Fruit fly (Drosophila melanogaster): ENCODE results near the gene Cf2.

Gene Cf2

DNA sequence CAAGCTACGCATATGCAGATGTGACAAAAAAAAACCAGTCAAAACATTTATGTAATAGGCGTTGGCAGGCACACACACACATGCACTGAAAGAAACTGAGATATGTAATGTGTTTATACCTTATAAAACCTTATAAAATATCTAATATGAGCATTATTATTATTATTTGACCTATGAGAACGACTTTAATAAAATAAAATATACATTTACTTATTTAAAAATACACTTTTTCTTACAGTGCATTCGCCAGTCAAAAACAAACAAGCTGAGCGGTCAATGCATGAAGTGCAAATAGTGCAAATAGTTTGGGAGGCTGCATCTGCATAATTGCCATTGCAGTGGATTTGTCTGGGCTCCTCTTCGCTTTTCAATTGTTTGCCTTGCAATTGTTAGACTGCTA is 25.1 kb upstream of the Cf2 start:
- TF ChIP-seq fd96Ca (GFP tag; IDR thresholded peaks at IDR 0.05) = peak; percentile 62; the same call in 2 of the 3 replicates
- peak; percentile 60 for TF ChIP-seq CG14655 (GFP tag; optimal IDR thresholded peaks at IDR 0.05)
- TF ChIP-seq CG12605 (GFP tag; IDR thresholded peaks at IDR 0.05) = peak; percentile 64; the same call in 1 of the 2 replicates
- TF ChIP-seq CG15710 (tag; optimal IDR thresholded peaks at IDR 0.05) = peak; percentile 20
- peak; percentile 24 for TF ChIP-seq CG9948 (tag; optimal IDR thresholded peaks at IDR 0.05)
- TF ChIP-seq CG10348 (GFP tag; IDR thresholded peaks at IDR 0.05) = 0 out of 2 replicates have a peak, but pooled peaks have one; percentile 23
- peak; percentile 84 for TF ChIP-seq CG4496 (GFP tag; IDR thresholded peaks at IDR 0.05)
- peak; percentile 57 for TF ChIP-seq Pif1B (GFP tag; optimal IDR thresholded peaks at IDR 0.05)
- TF ChIP-seq D1 (tag; optimal IDR thresholded peaks at IDR 0.05) = no peak
- peak; percentile 65; the same call in 1 of the 2 replicates for TF ChIP-seq rn (GFP tag; IDR thresholded peaks at IDR 0.05)
- peak; percentile 83 for TF ChIP-seq Ets98B (GFP tag; IDR thresholded peaks at IDR 0.05)
- TF ChIP-seq CG8301 (tag; optimal IDR thresholded peaks at IDR 0.05) = peak; percentile 22
- TF ChIP-seq CG34367 (tag; optimal IDR thresholded peaks at IDR 0.05) = no peak
- TF ChIP-seq EcR (GFP tag; optimal IDR thresholded peaks at IDR 0.05) = no peak
- peak; percentile 42 for TF ChIP-seq CG8159 (tag; optimal IDR thresholded peaks at IDR 0.05)
- TF ChIP-seq CG32121 (GFP tag; IDR thresholded peaks at IDR 0.05) = peak; percentile 92
- TF ChIP-seq Pif1A (GFP tag; optimal IDR thresholded peaks at IDR 0.05) = peak; percentile 60
- TF ChIP-seq Snoo (tag; optimal IDR thresholded peaks at IDR 0.05) = peak; percentile 47
- TF ChIP-seq CG13204 (GFP tag; optimal IDR thresholded peaks at IDR 0.05) = no peak
- TF ChIP-seq gl (tag; optimal IDR thresholded peaks at IDR 0.05) = no peak
- peak; percentile 24 for TF ChIP-seq CG17806 (tag; optimal IDR thresholded peaks at IDR 0.05)

DNA sequence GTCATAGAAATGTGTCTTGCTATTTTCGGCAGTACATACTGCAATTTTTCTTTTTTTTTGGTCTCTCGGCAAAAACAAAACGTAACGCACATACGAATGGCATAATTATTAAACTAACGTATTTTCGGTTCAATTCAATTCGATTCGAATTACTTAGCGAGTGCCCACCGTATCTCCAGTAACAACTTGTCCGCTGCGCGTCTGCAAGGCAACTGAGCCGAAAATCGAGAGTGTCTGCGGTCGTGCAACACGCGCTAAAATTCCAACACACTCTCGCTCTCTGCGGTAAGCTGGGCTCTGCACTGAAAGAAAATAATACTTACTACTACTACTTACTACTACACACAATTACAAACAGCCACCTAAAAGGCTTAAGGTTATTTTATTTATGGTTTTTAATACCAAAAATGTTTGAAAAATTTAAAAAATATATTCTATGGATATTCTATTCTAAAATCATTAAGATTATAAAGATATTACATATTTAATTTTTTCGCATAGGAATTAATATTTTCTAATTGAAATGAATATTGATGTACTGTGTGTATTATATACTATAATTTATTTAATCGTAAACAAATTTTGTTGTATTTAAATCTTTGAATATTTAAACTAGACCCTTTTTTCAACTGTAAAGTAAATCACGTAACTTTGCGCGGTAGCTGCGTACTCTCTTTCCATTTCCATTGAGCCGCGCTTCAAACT is 23.8 kb upstream of the Cf2 start, which contains the start of gene snsl:
TSS of gene snsl (minus strand) at position 217 of the 705 bp plus-strand sequence.
- TF ChIP-seq Pif1A (GFP tag; optimal IDR thresholded peaks at IDR 0.05) (no peak), CG8301 (tag; optimal IDR thresholded peaks at IDR 0.05) (peak; percentile 21), CG15710 (tag; optimal IDR thresholded peaks at IDR 0.05) (peak; percentile 79), EcR (GFP tag; optimal IDR thresholded peaks at IDR 0.05) (no peak), CG14655 (GFP tag; optimal IDR thresholded peaks at IDR 0.05) (peak; percentile 55), Ets98B (GFP tag; IDR thresholded peaks at IDR 0.05) (peak; percentile 50), CG9948 (tag; optimal IDR thresholded peaks at IDR 0.05) (peak; percentile 77), D1 (tag; optimal IDR thresholded peaks at IDR 0.05) (peak; percentile 23), Snoo (tag; optimal IDR thresholded peaks at IDR 0.05) (peak; percentile 32), CG13204 (GFP tag; optimal IDR thresholded peaks at IDR 0.05) (peak; percentile 68), CG17806 (tag; optimal IDR thresholded peaks at IDR 0.05) (peak; percentile 68), CG34367 (tag; optimal IDR thresholded peaks at IDR 0.05) (peak; percentile 46), Pif1B (GFP tag; optimal IDR thresholded peaks at IDR 0.05) (peak; percentile 33), gl (tag; optimal IDR thresholded peaks at IDR 0.05) (no peak), CG10348 (GFP tag; IDR thresholded peaks at IDR 0.05) (no peak), CG8159 (tag; optimal IDR thresholded peaks at IDR 0.05) (peak; percentile 86), CG12605 (GFP tag; IDR thresholded peaks at IDR 0.05) (no peak), CG32121 (GFP tag; IDR thresholded peaks at IDR 0.05) (peak; percentile 45), fd96Ca (GFP tag; IDR thresholded peaks at IDR 0.05) (peak; percentile 71; the same call in 2 of the 3 replicates), CG4496 (GFP tag; IDR thresholded peaks at IDR 0.05) (peak; percentile 56; the same call in 2 of the 3 replicates), rn (GFP tag; IDR thresholded peaks at IDR 0.05) (no peak)

DNA sequence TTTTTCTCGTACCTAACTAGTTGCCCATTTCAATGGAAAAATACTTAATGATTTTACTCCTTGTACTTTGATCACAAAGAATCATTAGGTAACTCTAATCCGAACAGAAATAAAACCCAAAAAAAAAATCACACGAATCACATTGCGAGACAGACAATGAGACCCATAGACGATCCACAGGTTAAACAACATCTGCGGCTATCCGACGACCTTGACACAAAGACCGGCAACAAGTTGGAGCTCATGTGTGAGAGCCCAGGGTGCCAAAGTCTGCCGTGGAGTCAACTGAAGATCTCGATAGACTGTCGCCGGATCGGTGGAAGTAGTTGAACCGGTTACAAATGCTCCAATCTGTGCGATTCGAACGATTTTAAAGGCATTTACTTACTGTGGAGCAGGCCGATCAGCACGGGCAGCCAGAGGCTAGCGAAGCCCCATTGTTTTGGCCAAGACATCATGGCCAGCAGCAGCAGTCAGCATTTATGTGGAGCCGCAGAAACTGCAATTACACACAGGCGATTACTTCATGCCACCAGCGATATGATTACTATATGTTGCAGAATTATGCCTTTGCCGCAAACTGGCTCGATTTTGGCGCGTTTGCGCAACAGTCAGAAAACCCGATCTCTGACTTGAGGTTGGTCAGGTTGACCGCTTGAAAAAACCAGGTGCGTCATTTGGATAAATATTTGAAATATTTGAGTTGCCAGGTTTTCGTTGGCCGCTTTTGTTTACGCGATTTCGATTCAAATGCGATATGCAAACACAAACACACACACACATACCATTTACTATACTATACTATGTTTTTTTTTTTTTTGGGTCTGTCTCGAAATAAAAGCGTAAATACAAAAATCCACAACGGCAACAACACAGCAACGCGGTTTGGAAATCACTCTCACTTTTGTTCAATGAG is 22.7 kb upstream of the Cf2 start:
- TF ChIP-seq CG8159 (tag; optimal IDR thresholded peaks at IDR 0.05) = no peak
- 0 out of 3 replicates have a peak, but pooled peaks have one; percentile 21 for TF ChIP-seq CG4496 (GFP tag; IDR thresholded peaks at IDR 0.05)
- peak; percentile 38 for TF ChIP-seq EcR (GFP tag; optimal IDR thresholded peaks at IDR 0.05)
- no peak for TF ChIP-seq CG14655 (GFP tag; optimal IDR thresholded peaks at IDR 0.05)
- no peak for TF ChIP-seq CG10348 (GFP tag; IDR thresholded peaks at IDR 0.05)

DNA sequence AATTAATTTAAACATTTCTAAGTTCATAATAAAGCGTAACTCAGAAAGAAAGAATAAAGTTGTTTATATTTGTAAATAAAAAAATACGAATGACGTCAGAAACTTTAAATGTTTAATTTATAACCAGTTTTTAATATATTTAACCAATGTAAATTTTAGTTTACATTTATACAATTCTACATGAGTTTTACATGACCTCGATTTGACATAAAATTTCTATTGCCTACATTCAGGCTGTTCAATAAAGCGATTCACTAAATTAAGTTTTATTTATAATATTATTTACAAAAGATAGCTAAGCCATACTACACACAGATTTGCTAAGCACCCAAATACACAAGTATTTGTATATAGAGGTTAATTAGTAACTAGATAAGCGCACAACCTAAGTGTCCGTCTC is 20.9 kb upstream of the Cf2 start:
- TF ChIP-seq CG8301 (tag; optimal IDR thresholded peaks at IDR 0.05) (no peak), CG32121 (GFP tag; IDR thresholded peaks at IDR 0.05) (no peak), CG13204 (GFP tag; optimal IDR thresholded peaks at IDR 0.05) (no peak)

DNA sequence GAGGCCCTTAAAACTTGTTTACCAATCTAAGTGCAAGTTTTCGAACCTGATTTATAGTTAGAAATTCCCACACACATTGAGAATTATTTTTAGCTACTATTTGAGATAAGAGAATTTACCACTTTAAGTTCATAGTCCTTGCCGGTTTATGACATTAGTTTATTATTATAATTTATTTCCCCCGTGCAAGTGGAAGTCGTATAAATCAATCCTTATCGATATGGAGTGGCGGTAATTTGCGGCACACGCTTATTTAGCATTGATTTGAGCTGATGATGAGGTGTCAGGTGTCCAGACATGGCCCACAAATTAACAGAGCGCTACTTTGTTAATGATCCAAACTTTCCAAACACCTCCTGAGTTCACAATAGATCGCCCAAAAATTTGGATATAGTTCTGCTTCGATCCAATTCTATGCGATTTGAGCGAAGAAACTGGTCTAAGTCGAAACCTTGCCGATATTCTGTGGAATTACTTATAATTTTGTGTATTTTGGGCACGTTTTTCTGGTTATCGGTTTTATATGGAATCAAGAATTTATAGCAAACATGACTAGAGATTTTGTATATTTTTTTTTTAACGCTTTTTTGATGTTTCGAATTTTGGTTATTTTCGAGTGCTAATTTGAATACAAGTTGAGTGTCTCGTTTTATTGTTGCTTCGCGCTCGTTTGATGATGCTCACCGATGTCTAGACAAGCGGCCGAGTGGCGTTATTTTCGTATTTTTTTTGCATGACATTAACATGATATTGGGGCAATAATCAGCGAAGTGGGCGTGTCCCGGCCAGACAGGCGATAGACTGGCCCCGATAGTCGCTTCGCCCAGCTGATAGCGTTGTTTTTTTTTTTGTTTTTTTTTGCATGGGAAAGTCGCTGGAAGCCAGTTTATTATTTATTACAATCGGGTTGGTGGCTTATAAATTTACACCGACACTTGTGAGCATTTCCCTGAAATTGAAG is 17.0 kb upstream of the Cf2 start:
- TF ChIP-seq EcR (GFP tag; optimal IDR thresholded peaks at IDR 0.05) (no peak), CG13204 (GFP tag; optimal IDR thresholded peaks at IDR 0.05) (no peak), Pif1B (GFP tag; optimal IDR thresholded peaks at IDR 0.05) (no peak), gl (tag; optimal IDR thresholded peaks at IDR 0.05) (no peak), D1 (tag; optimal IDR thresholded peaks at IDR 0.05) (no peak), CG9948 (tag; optimal IDR thresholded peaks at IDR 0.05) (no peak), CG34367 (tag; optimal IDR thresholded peaks at IDR 0.05) (no peak), CG4496 (GFP tag; IDR thresholded peaks at IDR 0.05) (no peak), Ets98B (GFP tag; IDR thresholded peaks at IDR 0.05) (no peak), CG17806 (tag; optimal IDR thresholded peaks at IDR 0.05) (no peak), CG12605 (GFP tag; IDR thresholded peaks at IDR 0.05) (no peak), CG32121 (GFP tag; IDR thresholded peaks at IDR 0.05) (no peak)
